Worm (Caenorhabditis elegans) whole organism, L1 larva: ENCODE results near the gene gly-14.

Source experiments
- Y116A8C.19 ChIP-seq: sonication (generic microtip); optimal IDR thresholded peaks from 2 replicates; lab custom pipeline; 2016; ENCODE audit warnings: missing compliant biosample characterization, missing genetic modification characterization, borderline replicate concordance
- alr-1 ChIP-seq: fragments of 200-800 bp; sonication (Bioruptor generic); optimal IDR thresholded peaks from 2 replicates; lab custom pipeline; 2018; ENCODE audit warnings: borderline replicate concordance, mild to moderate bottlenecking, missing genetic modification characterization, missing compliant biosample characterization
- ceh-82 ChIP-seq, 3 experiments: fragments of 150-350 bp in 1 of 3; sonication (generic microtip) in 2 of 3; optimal IDR thresholded peaks; 2 replicates each; lab custom pipeline; 2014 to 2017; ENCODE audit warnings: missing biosample characterization in 3 of 3, missing genetic modification characterization in 3 of 3
- egl-27 ChIP-seq, 2 experiments: fragments of 150-350 bp in 1 of 2; sonication (generic microtip); optimal IDR thresholded peaks; 3 replicates each; lab custom pipeline; 2017 to 2018; ENCODE audit warnings: missing biosample characterization in 2 of 2, missing genetic modification characterization in 2 of 2, missing genetic modification reagents in 2 of 2
- elt-2 ChIP-seq: sonication (generic microtip); optimal IDR thresholded peaks from 2 replicates; lab custom pipeline; 2016; ENCODE audit warnings: missing genetic modification characterization, mild to moderate bottlenecking, inconsistent platforms, missing compliant biosample characterization, missing genetic modification reagents
- fkh-10 ChIP-seq: sonication (generic microtip); optimal IDR thresholded peaks from 2 replicates; lab custom pipeline; 2017; ENCODE audit warnings: missing biosample characterization, missing genetic modification reagents, missing genetic modification characterization
- mef-2 ChIP-seq: fragments of 150-350 bp; optimal IDR thresholded peaks from 2 replicates; lab custom pipeline; 2014; ENCODE audit warnings: missing biosample characterization, missing genetic modification characterization
- nhr-11 ChIP-seq: fragments of 150-350 bp; optimal IDR thresholded peaks from 2 replicates; lab custom pipeline; 2014; ENCODE audit warnings: missing biosample characterization, missing genetic modification characterization
- nhr-12 ChIP-seq: sonication (generic microtip); optimal IDR thresholded peaks from 2 replicates; lab custom pipeline; 2017; ENCODE audit warnings: missing biosample characterization, missing genetic modification characterization
- nhr-237 ChIP-seq: fragments of 150-350 bp; optimal IDR thresholded peaks from 2 replicates; lab custom pipeline; 2014; ENCODE audit warnings: missing biosample characterization, missing genetic modification characterization
- nhr-76 ChIP-seq: sonication (generic microtip); optimal IDR thresholded peaks from 2 replicates; lab custom pipeline; 2017; ENCODE audit warnings: missing biosample characterization, missing genetic modification characterization
- rnt-1 ChIP-seq: sonication (generic microtip); optimal IDR thresholded peaks from 2 replicates; lab custom pipeline; 2016; ENCODE audit warnings: mild to moderate bottlenecking, missing genetic modification characterization, moderate library complexity, missing compliant biosample characterization

DNA sequence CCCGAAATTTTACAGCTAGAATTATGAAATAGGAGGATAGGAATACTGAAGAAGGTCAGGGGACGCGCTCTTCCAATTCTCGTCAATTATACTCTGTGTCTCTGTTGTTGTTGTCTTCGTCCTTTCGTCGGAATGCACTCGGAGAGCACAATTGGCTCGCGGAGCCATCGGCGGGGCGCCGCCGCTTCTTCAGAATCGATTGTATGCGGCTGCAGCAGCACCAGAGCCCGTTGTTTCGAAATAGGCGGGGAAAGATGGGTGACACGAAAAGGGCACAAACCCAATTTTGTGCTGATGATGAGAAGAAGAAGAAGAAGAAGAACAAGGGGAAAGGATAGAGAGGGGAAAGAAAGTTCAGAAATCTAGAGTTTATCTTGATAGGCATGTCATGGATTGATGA is 49.1 kb upstream of the gly-14 start:
- no peak for TF ChIP-seq rnt-1 (tag; lab: Kevin White, UChicago)
- no peak for TF ChIP-seq nhr-12 (tag; lab: Kevin White, UChicago)
- TF ChIP-seq nhr-237, result no peak
- TF ChIP-seq egl-27 (tag; optimal IDR thresholded peaks at IDR 0.05; lab: Kevin White, UChicago), result no peak
- TF ChIP-seq Y116A8C.19 (tag; lab: Kevin White, UChicago), result no peak
- TF ChIP-seq nhr-11, result no peak
- no peak for TF ChIP-seq elt-2 (tag; lab: Kevin White, UChicago)
- peak in 2 of 3 experiments; percentile 32 to 52 for TF ChIP-seq ceh-82 (tag; optimal IDR thresholded peaks at IDR 0.05; lab: Kevin White, UChicago)
- TF ChIP-seq mef-2 (tag; lab: Kevin White, UChicago), result no peak
- TF ChIP-seq alr-1 (tag; lab: Kevin White, UChicago), result no peak
- no peak for TF ChIP-seq nhr-76 (tag; lab: Kevin White, UChicago)
- TF ChIP-seq fkh-10, result peak; percentile 1
